Fruit fly (Drosophila melanogaster): ENCODE data around the gene CG33252.
A peak's percentile ranks its signal among the peaks of the same experiment; 100 is the strongest.

CG33252 gene

dm6 chrX:16932820-16933386 is 35.9 kb upstream of the CG33252 start (continued):
- TF ChIP-seq Dbx (GFP tag; IDR thresholded peaks at IDR 0.05), result no peak
- no peak for TF ChIP-seq Mes4 (GFP tag; optimal IDR thresholded peaks at IDR 0.05)
- no peak for TF ChIP-seq bowl (GFP tag; IDR thresholded peaks at IDR 0.05)
- no peak for TF ChIP-seq phol (tag; optimal IDR thresholded peaks at IDR 0.05)
- no peak for TF ChIP-seq CG12236 (GFP tag; optimal IDR thresholded peaks at IDR 0.05)
- peak; percentile 28; the same call in 1 of the 2 replicates for TF ChIP-seq vvl (GFP tag; IDR thresholded peaks at IDR 0.05)
- TF ChIP-seq eve (GFP tag; optimal IDR thresholded peaks at IDR 0.05), result no peak
- no peak for TF ChIP-seq Hr3 (GFP tag; optimal IDR thresholded peaks at IDR 0.05)
- TF ChIP-seq CG33557 (GFP tag; optimal IDR thresholded peaks at IDR 0.05), result no peak
- TF ChIP-seq CG12744 (GFP tag; optimal IDR thresholded peaks at IDR 0.05), result no peak

dm6 chrX:16931994-16932819 is 35.2 kb upstream of the CG33252 start:
- no peak for TF ChIP-seq CG2129 (GFP tag; IDR thresholded peaks at IDR 0.05; ENCODE audit: partially characterized antibody)
- no peak for TF ChIP-seq Chrac-16 (GFP tag; optimal IDR thresholded peaks at IDR 0.05)
- TF ChIP-seq CG7839 (tag; optimal IDR thresholded peaks at IDR 0.05), result no peak
- TF ChIP-seq Six4 (GFP tag; optimal IDR thresholded peaks at IDR 0.05), result no peak
- TF ChIP-seq zfh2 (GFP tag; optimal IDR thresholded peaks at IDR 0.05), result no peak
- TF ChIP-seq CG9797 (GFP tag; optimal IDR thresholded peaks at IDR 0.05), result no peak
- TF ChIP-seq NFAT (GFP tag; IDR thresholded peaks at IDR 0.05), result no peak
- TF ChIP-seq NK7.1 (GFP tag; optimal IDR thresholded peaks at IDR 0.05), result no peak
- TF ChIP-seq cato (GFP tag; optimal IDR thresholded peaks at IDR 0.05; ENCODE audit: borderline replicate concordance), result no peak
- no peak for TF ChIP-seq CG4707 (GFP tag; optimal IDR thresholded peaks at IDR 0.05)
- no peak for TF ChIP-seq Dfd (GFP tag; optimal IDR thresholded peaks at IDR 0.05)
- TF ChIP-seq CG13894 (tag; optimal IDR thresholded peaks at IDR 0.05), result no peak
- peak; percentile 53 for TF ChIP-seq Drgx (GFP tag; IDR thresholded peaks at IDR 0.05)
- TF ChIP-seq sug (tag; optimal IDR thresholded peaks at IDR 0.05), result peak; percentile 74
- no peak for TF ChIP-seq CG11560 (tag; IDR thresholded peaks at IDR 0.05)
- peak; percentile 99 for TF ChIP-seq CG8359 (GFP tag; optimal IDR thresholded peaks at IDR 0.05; ENCODE audit: borderline replicate concordance)
- TF ChIP-seq MESR4 (GFP tag; optimal IDR thresholded peaks at IDR 0.05), result no peak
- TF ChIP-seq CG13624 (GFP tag; optimal IDR thresholded peaks at IDR 0.05), result no peak
- no peak for TF ChIP-seq az2 (GFP tag; optimal IDR thresholded peaks at IDR 0.05)
- TF ChIP-seq vnd (GFP tag; IDR thresholded peaks at IDR 0.05; ENCODE audit: partially characterized antibody), result no peak
- TF ChIP-seq cg (GFP tag; optimal IDR thresholded peaks at IDR 0.05), result peak; percentile 21
- no peak for TF ChIP-seq stwl (tag; optimal IDR thresholded peaks at IDR 0.05)
- no peak for TF ChIP-seq sisA (GFP tag; IDR thresholded peaks at IDR 0.05)
- no peak for TF ChIP-seq tap (tag; optimal IDR thresholded peaks at IDR 0.05)
- no peak for TF ChIP-seq CG3281 (GFP tag; optimal IDR thresholded peaks at IDR 0.05)
- TF ChIP-seq CG17186 (GFP tag; optimal IDR thresholded peaks at IDR 0.05), result no peak
- TF ChIP-seq CG1603 (tag; optimal IDR thresholded peaks at IDR 0.05), result no peak
- TF ChIP-seq CG17612 (GFP tag; IDR thresholded peaks at IDR 0.05), result no peak
- peak; percentile 23 for TF ChIP-seq CG11504 (tag; optimal IDR thresholded peaks at IDR 0.05)
- TF ChIP-seq Asciz (GFP tag; optimal IDR thresholded peaks at IDR 0.05), result no peak
- no peak for TF ChIP-seq Mad (GFP tag; optimal IDR thresholded peaks at IDR 0.05)
- TF ChIP-seq CHES-1-like (GFP tag; optimal IDR thresholded peaks at IDR 0.05), result no peak
- no peak for TF ChIP-seq CG6689 (GFP tag; IDR thresholded peaks at IDR 0.05)
- no peak for TF ChIP-seq Xrp1 (GFP tag; IDR thresholded peaks at IDR 0.05)
- no peak for TF ChIP-seq otp (GFP tag; IDR thresholded peaks at IDR 0.05)
- no peak for TF ChIP-seq CG8290 (GFP tag; optimal IDR thresholded peaks at IDR 0.05)
- TF ChIP-seq CG8290 (tag; optimal IDR thresholded peaks at IDR 0.05), result peak in 1 of 2 experiments; percentile 40
- no peak for TF ChIP-seq CG10959 (GFP tag; IDR thresholded peaks at IDR 0.05)
- TF ChIP-seq ATbp (GFP tag; optimal IDR thresholded peaks at IDR 0.05), result no peak

Data from whole organism, embryonic.